Fruit fly (Drosophila melanogaster) whole organism, pupa: ENCODE data around the gene Dcps.

Source experiments
- CG10348 ChIP-seq: fragments of 200-800 bp; sonication (Bioruptor generic); IDR thresholded peaks from 2 replicates; pipeline ENCODE4 v1.3.6; 2022; ENCODE audit warnings: missing biosample characterization, missing genetic modification characterization
- CG13204 ChIP-seq: fragments of 200-800 bp; sonication (Bioruptor generic); optimal IDR thresholded peaks from 2 replicates; lab custom pipeline; 2018; ENCODE audit warnings: missing biosample characterization, mild to moderate bottlenecking, missing genetic modification characterization, moderate library complexity
- D1 ChIP-seq: fragments of 200-800 bp; sonication (Bioruptor generic); optimal IDR thresholded peaks from 2 replicates; lab custom pipeline; 2018; ENCODE audit warnings: missing biosample characterization, mild to moderate bottlenecking, missing genetic modification characterization, moderate library complexity
- Pif1B ChIP-seq: fragments of 200-800 bp; sonication (Bioruptor generic); optimal IDR thresholded peaks from 3 replicates; lab custom pipeline; 2016; ENCODE audit warnings: missing biosample characterization, missing genetic modification characterization

- TF ChIP-seq CG13204 (GFP tag; lab: Kevin White, UChicago) (no peak), D1 (tag; lab: Kevin White, UChicago) (no peak), CG10348 (GFP tag; lab: Robert Waterston, UW) (no peak), Pif1B (GFP tag; lab: Kevin White, UChicago) (no peak)
These were observed 4.1 kb upstream of the Dcps start, which contains the start of gene Sec8 for dm6 chr3R:5758624-5759209.
